Worm (Caenorhabditis elegans) whole organism, young adult: ENCODE measurements around the gene F53C3.8.
A peak's percentile ranks its signal among the peaks of the same experiment; 100 is the strongest.

Experiments
- B0019.2 ChIP-seq: fragments of 200-800 bp; sonication (Bioruptor generic); conservative IDR thresholded peaks from 2 replicates; pipeline ENCODE4 v1.3.6; 2022; ENCODE audit warnings: missing genetic modification reagents, missing genetic modification characterization, missing compliant biosample characterization
- B0035.1 ChIP-seq: sonication (generic microtip); optimal IDR thresholded peaks from 2 replicates; lab custom pipeline; 2016; ENCODE audit warnings: missing genetic modification characterization, mild to moderate bottlenecking, missing compliant biosample characterization, missing genotype, missing genetic modification reagents
- C06A6.2 ChIP-seq: fragments of 200-800 bp; sonication (Bioruptor generic); conservative IDR thresholded peaks from 2 replicates; pipeline ENCODE4 v1.3.6; 2022; ENCODE audit warnings: missing genetic modification characterization, missing compliant biosample characterization
- C17E4.6 ChIP-seq: fragments of 200-800 bp; sonication (Bioruptor generic); IDR thresholded peaks from 2 replicates; pipeline ENCODE4 v1.3.6; 2022; ENCODE audit warnings: missing genetic modification reagents, missing genetic modification characterization, missing compliant biosample characterization
- F10E7.11 ChIP-seq: sonication (generic microtip); optimal IDR thresholded peaks from 2 replicates; lab custom pipeline; 2017; ENCODE audit warnings: mild to moderate bottlenecking, missing genetic modification characterization, moderate library complexity, missing compliant biosample characterization
- F23B12.7 ChIP-seq: sonication (generic microtip); optimal IDR thresholded peaks from 2 replicates; lab custom pipeline; 2017; ENCODE audit warnings: missing genetic modification characterization, mild to moderate bottlenecking, missing compliant biosample characterization, antibody characterized with exemption, moderate library complexity; ENCODE audit not compliant: insufficient read depth
- F39B2.1 ChIP-seq: fragments of 200-800 bp; sonication (Bioruptor generic); IDR thresholded peaks from 2 replicates; pipeline ENCODE4 v1.3.6; 2022; ENCODE audit warnings: missing genetic modification reagents, missing genetic modification characterization, missing compliant biosample characterization
- F57A8.1 ChIP-seq: fragments of 200-800 bp; sonication (Bioruptor generic); optimal IDR thresholded peaks from 2 replicates; lab custom pipeline; 2018; ENCODE audit warnings: mild to moderate bottlenecking, missing genetic modification characterization, moderate library complexity, missing compliant biosample characterization
- K11D2.4 ChIP-seq: fragments of 200-800 bp; sonication (Bioruptor generic); IDR thresholded peaks from 2 replicates; pipeline ENCODE4 v1.3.6; 2022; ENCODE audit warnings: missing genetic modification reagents, missing genetic modification characterization, missing compliant biosample characterization
- K12H6.12 ChIP-seq: fragments of 200-800 bp; sonication (Bioruptor generic); optimal IDR thresholded peaks from 2 replicates; lab custom pipeline; 2018; ENCODE audit warnings: mild to moderate bottlenecking, missing genetic modification characterization, missing compliant biosample characterization
- T07F8.4 ChIP-seq: sonication (generic microtip); optimal IDR thresholded peaks from 2 replicates; lab custom pipeline; 2016; ENCODE audit warnings: mild to moderate bottlenecking, missing genetic modification characterization, moderate library complexity, missing compliant biosample characterization
- T26A5.8 ChIP-seq: sonication (generic microtip); optimal IDR thresholded peaks from 2 replicates; lab custom pipeline; 2016; ENCODE audit warnings: missing genetic modification characterization, missing compliant biosample characterization
- Y53G8AR.9 ChIP-seq: fragments of 200-800 bp; sonication (Bioruptor generic); conservative IDR thresholded peaks from 2 replicates; pipeline ENCODE4 v1.3.6; 2022; ENCODE audit warnings: missing genetic modification reagents, missing genetic modification characterization, missing compliant biosample characterization
- Y67H2A.10 ChIP-seq: fragments of 200-800 bp; sonication (Bioruptor generic); conservative IDR thresholded peaks from 2 replicates; pipeline ENCODE4 v1.3.6; 2022; ENCODE audit warnings: missing genetic modification reagents, missing genetic modification characterization, missing compliant biosample characterization
- Y95B8A.8 ChIP-seq: fragments of 200-800 bp; sonication (Bioruptor generic); IDR thresholded peaks from 2 replicates; pipeline ENCODE4 v1.3.6; 2022; ENCODE audit warnings: missing genetic modification reagents, missing genetic modification characterization, missing compliant biosample characterization
- aptf-2 ChIP-seq: fragments of 200-800 bp; sonication (Bioruptor generic); conservative IDR thresholded peaks from 2 replicates; pipeline ENCODE4 v1.3.6; 2022; ENCODE audit warnings: missing genetic modification reagents, missing genetic modification characterization, missing compliant biosample characterization
- athp-1 ChIP-seq: sonication (generic microtip); optimal IDR thresholded peaks from 2 replicates; lab custom pipeline; 2017; ENCODE audit warnings: mild to moderate bottlenecking, missing genetic modification characterization, missing compliant biosample characterization
- attf-6 ChIP-seq: fragments of 200-800 bp; sonication (Bioruptor generic); IDR thresholded peaks from 2 replicates; pipeline ENCODE4 v1.3.6; 2022; ENCODE audit warnings: missing genetic modification reagents, missing genetic modification characterization, missing compliant biosample characterization
- cebp-1 ChIP-seq, 2 experiments: fragments of 200-800 bp in 1 of 2; sonication (Bioruptor generic) in 1 of 2; sonication (generic microtip) in 1 of 2; IDR thresholded peaks in 1 of 2; optimal IDR thresholded peaks in 1 of 2; 2 replicates each; pipeline versions ENCODE4 v1.3.6 to Lab custom; 2017 to 2022; ENCODE audit warnings: missing compliant biosample characterization in 2 of 2, missing genetic modification characterization in 2 of 2, mild to moderate bottlenecking in 1 of 2, missing genetic modification reagents in 1 of 2, moderate library complexity in 1 of 2
- cebp-2 ChIP-seq: fragments of 200-800 bp; sonication (Bioruptor generic); IDR thresholded peaks from 2 replicates; pipeline ENCODE4 v1.3.6; 2022; ENCODE audit warnings: missing genetic modification characterization, missing compliant biosample characterization
- dpl-1 ChIP-seq: fragments of 150-350 bp; optimal IDR thresholded peaks from 2 replicates; lab custom pipeline; 2014; ENCODE audit warnings: missing biosample characterization, missing genetic modification reagents, missing genetic modification characterization
- efl-1 ChIP-seq: fragments of 150-350 bp; optimal IDR thresholded peaks from 2 replicates; lab custom pipeline; 2014; ENCODE audit warnings: missing biosample characterization, missing genetic modification reagents, missing genetic modification characterization
- egrh-3 ChIP-seq: fragments of 200-800 bp; sonication (Bioruptor generic); IDR thresholded peaks from 2 replicates; pipeline ENCODE4 v1.3.6; 2022; ENCODE audit warnings: missing genetic modification reagents, missing genetic modification characterization, missing compliant biosample characterization
- fkh-3 ChIP-seq: sonication (generic microtip); optimal IDR thresholded peaks from 2 replicates; lab custom pipeline; 2016; ENCODE audit warnings: mild to moderate bottlenecking, missing genetic modification characterization, missing compliant biosample characterization
- gei-17 ChIP-seq: fragments of 200-800 bp; sonication (Bioruptor generic); optimal IDR thresholded peaks from 2 replicates; lab custom pipeline; 2018; ENCODE audit warnings: mild to moderate bottlenecking, missing genetic modification characterization, missing compliant biosample characterization
- hlh-12 ChIP-seq: sonication (generic microtip); optimal IDR thresholded peaks from 2 replicates; lab custom pipeline; 2016; ENCODE audit warnings: missing genetic modification characterization, missing compliant biosample characterization
- hlh-26 ChIP-seq: fragments of 200-800 bp; sonication (Bioruptor generic); conservative IDR thresholded peaks from 2 replicates; pipeline ENCODE4 v1.3.6; 2022; ENCODE audit warnings: missing genetic modification reagents, missing genetic modification characterization, missing compliant biosample characterization
- let-607 ChIP-seq, 2 experiments: fragments of 200-800 bp in 1 of 2; sonication (Bioruptor generic) in 1 of 2; sonication (generic microtip) in 1 of 2; optimal IDR thresholded peaks; 2 replicates each; lab custom pipeline; 2016 to 2018; ENCODE audit warnings: mild to moderate bottlenecking in 2 of 2, missing compliant biosample characterization in 2 of 2, missing genetic modification characterization in 2 of 2, moderate library complexity in 2 of 2, missing genotype in 1 of 2
- lin-40 ChIP-seq: sonication (generic microtip); optimal IDR thresholded peaks from 2 replicates; lab custom pipeline; 2016; ENCODE audit warnings: missing genetic modification characterization, mild to moderate bottlenecking, missing compliant biosample characterization, missing genotype, missing genetic modification reagents
- lin-54 ChIP-seq: fragments of 200-800 bp; sonication (Bioruptor generic); optimal IDR thresholded peaks from 2 replicates; lab custom pipeline; 2018; ENCODE audit warnings: mild to moderate bottlenecking, missing genetic modification characterization, missing compliant biosample characterization
- lsy-27 ChIP-seq: sonication (generic microtip); optimal IDR thresholded peaks from 2 replicates; lab custom pipeline; 2017; ENCODE audit warnings: missing genetic modification characterization, mild to moderate bottlenecking, missing compliant biosample characterization, antibody characterized with exemption, missing genotype, borderline replicate concordance; ENCODE audit not compliant: insufficient read depth
- madf-10 ChIP-seq: sonication (generic microtip); optimal IDR thresholded peaks from 2 replicates; lab custom pipeline; 2016; ENCODE audit warnings: mild to moderate bottlenecking, missing genetic modification characterization, missing compliant biosample characterization
- madf-3 ChIP-seq: fragments of 200-800 bp; sonication (Bioruptor generic); IDR thresholded peaks from 2 replicates; pipeline ENCODE4 v1.3.6; 2022; ENCODE audit warnings: missing genetic modification reagents, missing genetic modification characterization, missing compliant biosample characterization
- madf-8 ChIP-seq: fragments of 200-800 bp; sonication (Bioruptor generic); conservative IDR thresholded peaks from 2 replicates; pipeline ENCODE4 v1.3.6; 2022; ENCODE audit warnings: missing genetic modification reagents, missing genetic modification characterization, missing compliant biosample characterization
- nfyb-1 ChIP-seq: fragments of 200-800 bp; sonication (Bioruptor generic); IDR thresholded peaks from 2 replicates; pipeline ENCODE4 v1.3.6; 2022; ENCODE audit warnings: missing genetic modification reagents, missing genetic modification characterization, missing compliant biosample characterization
- nhr-120 ChIP-seq: fragments of 200-800 bp; sonication (Bioruptor generic); IDR thresholded peaks from 2 replicates; pipeline ENCODE4 v1.3.6; 2022; ENCODE audit warnings: missing genetic modification characterization, missing compliant biosample characterization
- nhr-90 ChIP-seq: sonication (generic microtip); optimal IDR thresholded peaks from 2 replicates; lab custom pipeline; 2016; ENCODE audit warnings: missing genotype, mild to moderate bottlenecking, missing genetic modification characterization, missing compliant biosample characterization
- pbrm-1 ChIP-seq: fragments of 200-800 bp; sonication (Bioruptor generic); IDR thresholded peaks from 2 replicates; pipeline ENCODE4 v1.3.6; 2022; ENCODE audit warnings: missing genetic modification reagents, missing genetic modification characterization, missing compliant biosample characterization
- rcor-1 ChIP-seq: fragments of 200-800 bp; sonication (Bioruptor generic); IDR thresholded peaks from 2 replicates; pipeline ENCODE4 v1.3.6; 2022; ENCODE audit warnings: missing genetic modification reagents, missing genetic modification characterization, missing compliant biosample characterization
- rec-8 ChIP-seq, 2 experiments: sonication (generic microtip); optimal IDR thresholded peaks; 2 replicates each; lab custom pipeline; 2016; ENCODE audit warnings: mild to moderate bottlenecking in 2 of 2, missing genetic modification characterization in 2 of 2, missing genetic modification reagents in 2 of 2, missing genotype in 2 of 2, missing biosample characterization in 1 of 2, missing compliant biosample characterization in 1 of 2, moderate library complexity in 1 of 2
- snpc-4 ChIP-seq, 5 experiments: fragments of 150-350 bp in 1 of 5; sonication (generic microtip) in 4 of 5; optimal IDR thresholded peaks; 2 replicates each; lab custom pipeline; 2014 to 2018; ENCODE audit warnings: missing genetic modification characterization in 5 of 5, missing biosample characterization in 3 of 5, antibody characterized with exemption in 2 of 5, mild to moderate bottlenecking in 2 of 5, missing compliant biosample characterization in 2 of 5, missing genotype in 2 of 5, moderate library complexity in 2 of 5, missing genetic modification reagents in 1 of 5
- tbp1 ChIP-seq: fragments of 200-800 bp; sonication (Bioruptor generic); optimal IDR thresholded peaks from 2 replicates; lab custom pipeline; 2018; ENCODE audit warnings: mild to moderate bottlenecking, missing genetic modification characterization, missing compliant biosample characterization
- tlf-1 ChIP-seq: fragments of 200-800 bp; sonication (Bioruptor generic); optimal IDR thresholded peaks from 2 replicates; lab custom pipeline; 2018; ENCODE audit warnings: mild to moderate bottlenecking, missing genetic modification characterization, missing compliant biosample characterization
- unc-130 ChIP-seq: sonication (generic microtip); optimal IDR thresholded peaks from 2 replicates; lab custom pipeline; 2016; ENCODE audit warnings: missing genetic modification reagents, missing genetic modification characterization, missing compliant biosample characterization
- unc-62 ChIP-seq: fragments of 150-350 bp; optimal IDR thresholded peaks from 2 replicates; lab custom pipeline; 2014; ENCODE audit warnings: missing biosample characterization, missing genetic modification reagents, missing genetic modification characterization
- ztf-22 ChIP-seq: fragments of 200-800 bp; sonication (Bioruptor generic); optimal IDR thresholded peaks from 2 replicates; lab custom pipeline; 2018; ENCODE audit warnings: mild to moderate bottlenecking, missing genetic modification characterization, moderate library complexity, missing compliant biosample characterization
- ztf-26 ChIP-seq: sonication (generic microtip); optimal IDR thresholded peaks from 2 replicates; lab custom pipeline; 2017; ENCODE audit warnings: missing genetic modification characterization, missing compliant biosample characterization

The F53C3.8 gene

ce11 chrII:3931825-3932224, 40.6 kb downstream of the F53C3.8 start (continued):
- TF ChIP-seq attf-6 (GFP tag; lab: Robert Waterston, UW) (peak; percentile 74), K12H6.12 (tag; lab: Kevin White, UChicago) (no peak), pbrm-1 (GFP tag; lab: Robert Waterston, UW) (0 out of 2 replicates have a peak, but pooled peaks have one; percentile 26), egrh-3 (no peak), unc-62 (no peak), efl-1 (no peak), Y67H2A.10 (no peak), ztf-26 (no peak), gei-17 (no peak), hlh-12 (tag; lab: Kevin White, UChicago) (no peak), F23B12.7 (no peak), tlf-1 (GFP tag; lab: Kevin White, UChicago) (peak; percentile 18), T07F8.4 (tag; lab: Kevin White, UChicago) (no peak), dpl-1 (GFP tag; lab: Kevin White, UChicago) (no peak), snpc-4 (GFP tag; optimal IDR thresholded peaks at IDR 0.05; lab: Kevin White, UChicago) (no peak), snpc-4 (tag; optimal IDR thresholded peaks at IDR 0.05; lab: Kevin White, UChicago) (no peak), K11D2.4 (GFP tag; lab: Robert Waterston, UW) (no peak), rec-8 (tag; optimal IDR thresholded peaks at IDR 0.05; lab: Kevin White, UChicago) (no peak), let-607 (tag; optimal IDR thresholded peaks at IDR 0.05; lab: Kevin White, UChicago) (no peak), F57A8.1 (GFP tag; lab: Kevin White, UChicago) (no peak), cebp-1 (GFP tag; IDR thresholded peaks at IDR 0.05; lab: Robert Waterston, UW) (no peak), cebp-1 (tag; optimal IDR thresholded peaks at IDR 0.05; lab: Kevin White, UChicago) (peak; percentile 11), F39B2.1 (GFP tag; lab: Robert Waterston, UW) (peak; percentile 78; the same call in 1 of the 2 replicates), B0035.1 (tag; lab: Kevin White, UChicago) (no peak), madf-3 (GFP tag; lab: Robert Waterston, UW) (0 out of 2 replicates have a peak, but pooled peaks have one; percentile 52), nhr-120 (no peak), lin-54 (GFP tag; lab: Kevin White, UChicago) (no peak), rcor-1 (GFP tag; lab: Robert Waterston, UW) (no peak), ztf-22 (no peak), nfyb-1 (GFP tag; lab: Robert Waterston, UW) (no peak), athp-1 (tag; lab: Kevin White, UChicago) (no peak), B0019.2 (GFP tag; lab: Robert Waterston, UW) (no peak), unc-130 (GFP tag; lab: Kevin White, UChicago) (peak; percentile 54), hlh-26 (GFP tag; lab: Robert Waterston, UW) (no peak), madf-8 (GFP tag; lab: Robert Waterston, UW) (no peak), fkh-3 (tag; lab: Kevin White, UChicago) (no peak), C17E4.6 (GFP tag; lab: Robert Waterston, UW) (no peak), C06A6.2 (no peak), madf-10 (tag; lab: Kevin White, UChicago) (no peak), nhr-90 (tag; lab: Kevin White, UChicago) (no peak), lsy-27 (tag; lab: Kevin White, UChicago) (no peak), lin-40 (tag; lab: Kevin White, UChicago) (no peak), T26A5.8 (tag; lab: Kevin White, UChicago) (no peak), aptf-2 (GFP tag; lab: Robert Waterston, UW) (no peak), tbp1 (GFP tag; lab: Kevin White, UChicago) (peak; percentile 39), F10E7.11 (no peak), Y95B8A.8 (GFP tag; lab: Robert Waterston, UW) (no peak), cebp-2 (GFP tag; lab: Robert Waterston, UW) (no peak), Y53G8AR.9 (no peak)
